Worm (Caenorhabditis elegans) whole organism, L4 larva: ENCODE measurements around the gene T24C2.5.

Experiments used
- F37D6.2 ChIP-seq: sonication (generic microtip); optimal IDR thresholded peaks from 2 replicates; lab custom pipeline; 2016; ENCODE audit warnings: mild to moderate bottlenecking, missing genetic modification characterization, missing compliant biosample characterization
- F49E8.2 ChIP-seq: sonication (generic microtip); optimal IDR thresholded peaks from 2 replicates; lab custom pipeline; 2016; ENCODE audit warnings: missing compliant biosample characterization, mild to moderate bottlenecking, missing genetic modification characterization, borderline replicate concordance
- T26A8.4 ChIP-seq: fragments of 200-800 bp; sonication (Bioruptor generic); IDR thresholded peaks from 2 replicates; pipeline ENCODE4 v1.3.6; 2022; ENCODE audit warnings: missing genetic modification characterization, missing compliant biosample characterization
- Y5F2A.4 ChIP-seq: fragments of 200-800 bp; sonication (Bioruptor generic); optimal IDR thresholded peaks from 2 replicates; lab custom pipeline; 2018; ENCODE audit warnings: mild to moderate bottlenecking, missing genetic modification characterization, missing compliant biosample characterization
- ZK337.2 ChIP-seq: fragments of 200-800 bp; sonication (Bioruptor generic); IDR thresholded peaks from 2 replicates; pipeline ENCODE4 v1.3.6; 2022; ENCODE audit warnings: missing genetic modification reagents, missing genetic modification characterization, missing compliant biosample characterization
- ZK546.5 ChIP-seq, 2 experiments: sonication (generic microtip); optimal IDR thresholded peaks; 2 replicates each; lab custom pipeline; 2017; ENCODE audit warnings: missing biosample characterization in 2 of 2, missing genetic modification characterization in 2 of 2
- aha-1 ChIP-seq: fragments of 150-350 bp; peaks from one replicate; lab custom pipeline; 2014; ENCODE audit warnings: missing biosample characterization, missing genetic modification characterization
- ama-1 ChIP-seq: fragments of 150-350 bp; optimal IDR thresholded peaks from 2 replicates; lab custom pipeline; 2014; ENCODE audit warnings: inconsistent platforms, mixed read lengths
- arid-1 ChIP-seq: fragments of 200-800 bp; sonication (Bioruptor generic); conservative IDR thresholded peaks from 2 replicates; pipeline ENCODE4 v1.3.6; 2022; ENCODE audit warnings: missing genetic modification reagents, missing genetic modification characterization, missing compliant biosample characterization
- ceh-28 ChIP-seq: fragments of 150-350 bp; optimal IDR thresholded peaks from 2 replicates; lab custom pipeline; 2014; ENCODE audit warnings: missing biosample characterization, missing genetic modification reagents, missing genetic modification characterization
- ctbp-1 ChIP-seq: fragments of 200-800 bp; sonication (Bioruptor generic); IDR thresholded peaks from 2 replicates; pipeline ENCODE4 v1.3.6; 2022; ENCODE audit warnings: missing genetic modification reagents, missing genetic modification characterization, missing compliant biosample characterization
- dmd-6 ChIP-seq: fragments of 200-800 bp; sonication (Bioruptor generic); IDR thresholded peaks from 2 replicates; pipeline ENCODE4 v1.3.6; 2022; ENCODE audit warnings: missing genetic modification reagents, missing genetic modification characterization, missing compliant biosample characterization
- dmd-9 ChIP-seq: fragments of 200-800 bp; sonication (Bioruptor generic); IDR thresholded peaks from 2 replicates; pipeline ENCODE4 v1.3.6; 2022; ENCODE audit warnings: missing genetic modification reagents, missing genetic modification characterization, missing compliant biosample characterization
- dpl-1 ChIP-seq: fragments of 150-350 bp; optimal IDR thresholded peaks from 2 replicates; lab custom pipeline; 2014; ENCODE audit warnings: missing biosample characterization, missing genetic modification reagents, missing genetic modification characterization
- dve-1 ChIP-seq: sonication (generic microtip); optimal IDR thresholded peaks from 2 replicates; lab custom pipeline; 2017; ENCODE audit warnings: antibody characterized with exemption, mild to moderate bottlenecking, missing genetic modification characterization, missing compliant biosample characterization; ENCODE audit not compliant: insufficient read depth
- egl-27 ChIP-seq: sonication (generic microtip); optimal IDR thresholded peaks from 3 replicates; lab custom pipeline; 2017; ENCODE audit warnings: missing biosample characterization, missing genetic modification reagents, missing genetic modification characterization
- egl-43 ChIP-seq: fragments of 200-800 bp; sonication (Bioruptor generic); IDR thresholded peaks from 2 replicates; pipeline ENCODE4 v1.3.6; 2022; ENCODE audit warnings: missing genetic modification reagents, missing genetic modification characterization, missing compliant biosample characterization
- gei-8 ChIP-seq: fragments of 200-800 bp; sonication (Bioruptor generic); optimal IDR thresholded peaks from 2 replicates; lab custom pipeline; 2018; ENCODE audit warnings: mild to moderate bottlenecking, missing genetic modification characterization, missing compliant biosample characterization
- hif-1 ChIP-seq, 2 experiments: sonication (generic microtip); optimal IDR thresholded peaks; 2 replicates each; lab custom pipeline; 2016 to 2017; ENCODE audit warnings: missing compliant biosample characterization in 2 of 2, missing genetic modification characterization in 2 of 2, missing genetic modification reagents in 2 of 2, missing genotype in 2 of 2, mild to moderate bottlenecking in 1 of 2
- hlh-11 ChIP-seq: fragments of 200-800 bp; sonication (Bioruptor generic); optimal IDR thresholded peaks from 2 replicates; lab custom pipeline; 2018; ENCODE audit warnings: mild to moderate bottlenecking, missing genetic modification characterization, missing compliant biosample characterization
- hlh-30 ChIP-seq: sonication (generic microtip); optimal IDR thresholded peaks from 2 replicates; lab custom pipeline; 2017; ENCODE audit warnings: antibody characterized with exemption, mild to moderate bottlenecking, missing genetic modification characterization, missing compliant biosample characterization; ENCODE audit not compliant: insufficient read depth
- hmg-1.1 ChIP-seq: fragments of 200-800 bp; sonication (Bioruptor generic); IDR thresholded peaks from 2 replicates; pipeline ENCODE4 v1.3.6; 2022; ENCODE audit warnings: missing genetic modification reagents, missing genetic modification characterization, missing compliant biosample characterization
- lin-13 ChIP-seq: fragments of 150-350 bp; optimal IDR thresholded peaks from 2 replicates; lab custom pipeline; 2014; ENCODE audit warnings: missing biosample characterization, missing genetic modification reagents, missing genetic modification characterization
- lsy-2 ChIP-seq, 2 experiments: fragments of 150-350 bp in 1 of 2; sonication (generic microtip) in 1 of 2; optimal IDR thresholded peaks; 2 replicates each; lab custom pipeline; 2014 to 2017; ENCODE audit warnings: missing biosample characterization in 2 of 2, missing genetic modification characterization in 2 of 2
- madf-9 ChIP-seq: fragments of 200-800 bp; sonication (Bioruptor generic); conservative IDR thresholded peaks from 2 replicates; pipeline ENCODE4 v1.3.6; 2022; ENCODE audit warnings: missing genetic modification reagents, missing genetic modification characterization, missing compliant biosample characterization
- mdl-1 ChIP-seq, 2 experiments: fragments of 150-350 bp in 1 of 2; sonication (generic microtip) in 1 of 2; optimal IDR thresholded peaks; 2 replicates each; lab custom pipeline; 2014 to 2017; ENCODE audit warnings: missing biosample characterization in 2 of 2, missing genetic modification characterization in 2 of 2
- mep-1 ChIP-seq: fragments of 150-350 bp; sonication (generic microtip); optimal IDR thresholded peaks from 3 replicates; lab custom pipeline; 2014; ENCODE audit warnings: missing biosample characterization, missing genetic modification characterization
- mxl-3 ChIP-seq: fragments of 200-800 bp; sonication (Bioruptor generic); optimal IDR thresholded peaks from 2 replicates; lab custom pipeline; 2018; ENCODE audit warnings: mild to moderate bottlenecking, missing genetic modification characterization, missing compliant biosample characterization
- nhr-102 ChIP-seq: sonication (generic microtip); optimal IDR thresholded peaks from 2 replicates; lab custom pipeline; 2016; ENCODE audit warnings: mild to moderate bottlenecking, missing genetic modification characterization, moderate library complexity, missing compliant biosample characterization
- nhr-111 ChIP-seq: fragments of 200-800 bp; sonication (Bioruptor generic); optimal IDR thresholded peaks from 2 replicates; lab custom pipeline; 2018; ENCODE audit warnings: mild to moderate bottlenecking, missing genetic modification characterization, missing compliant biosample characterization
- nhr-237 ChIP-seq: sonication (generic microtip); optimal IDR thresholded peaks from 2 replicates; lab custom pipeline; 2017; ENCODE audit warnings: missing biosample characterization, missing genetic modification characterization
- nhr-28 ChIP-seq: fragments of 150-350 bp; optimal IDR thresholded peaks from 2 replicates; lab custom pipeline; 2014; ENCODE audit warnings: missing biosample characterization, missing genetic modification characterization
- nhr-48 ChIP-seq: sonication (generic microtip); optimal IDR thresholded peaks from 2 replicates; lab custom pipeline; 2016; ENCODE audit warnings: mild to moderate bottlenecking, missing genetic modification characterization, missing compliant biosample characterization
- nhr-77 ChIP-seq: fragments of 150-350 bp; optimal IDR thresholded peaks from 2 replicates; lab custom pipeline; 2014; ENCODE audit warnings: missing biosample characterization, missing genetic modification characterization
- pha-4 ChIP-seq, 2 experiments: fragments of 150-350 bp in 1 of 2; fragments of 200-800 bp in 1 of 2; sonication (Bioruptor generic) in 1 of 2; IDR thresholded peaks in 1 of 2; optimal IDR thresholded peaks in 1 of 2; 2 replicates each; pipeline versions ENCODE4 v1.3.6 to Lab custom; 2014 to 2022; ENCODE audit warnings: missing genetic modification characterization in 2 of 2, missing genetic modification reagents in 2 of 2, missing biosample characterization in 1 of 2, missing compliant biosample characterization in 1 of 2
- pqm-1 ChIP-seq: sonication (generic microtip); optimal IDR thresholded peaks from 2 replicates; lab custom pipeline; 2017; ENCODE audit warnings: missing biosample characterization, missing genetic modification characterization
- rbr-2 ChIP-seq: sonication (generic microtip); optimal IDR thresholded peaks from 2 replicates; lab custom pipeline; 2016; ENCODE audit warnings: missing genotype, missing genetic modification characterization, missing compliant biosample characterization
- sdz-12 ChIP-seq: fragments of 200-800 bp; sonication (Bioruptor generic); optimal IDR thresholded peaks from 2 replicates; lab custom pipeline; 2018; ENCODE audit warnings: mild to moderate bottlenecking, missing genetic modification characterization, missing compliant biosample characterization
- unc-62 ChIP-seq, 3 experiments: fragments of 150-350 bp in 1 of 3; sonication (generic microtip); optimal IDR thresholded peaks in 2 of 3; peaks in 1 of 3; 1 replicate in 1 of 3; 2 replicates in 2 of 3; lab custom pipeline; 2014 to 2017; ENCODE audit warnings: missing biosample characterization in 3 of 3, missing genetic modification characterization in 3 of 3, missing genetic modification reagents in 3 of 3, missing genotype in 1 of 3
- zip-2 ChIP-seq: fragments of 150-350 bp; optimal IDR thresholded peaks from 2 replicates; lab custom pipeline; 2014; ENCODE audit warnings: missing biosample characterization, missing genetic modification characterization
- ztf-7 ChIP-seq: fragments of 150-350 bp; optimal IDR thresholded peaks from 2 replicates; lab custom pipeline; 2014; ENCODE audit warnings: missing biosample characterization, missing genetic modification characterization

T24C2.5 gene

ce11 chrX:14545543-14545942 is 11.3 kb downstream of the T24C2.5 start, which contains the start of gene enri-2:
Gene enri-2 (plus strand): TSS chrX:14545843.
- TF ChIP-seq egl-43 (GFP tag; lab: Robert Waterston, UW) = no peak
- no peak for TF ChIP-seq ama-1 (lab: Kevin White, UChicago)
- no peak for TF ChIP-seq nhr-102 (tag; lab: Kevin White, UChicago)
- no peak for TF ChIP-seq aha-1 (tag; lab: Kevin White, UChicago)
- TF ChIP-seq pha-4 (GFP tag; IDR thresholded peaks at IDR 0.05; lab: Robert Waterston, UW) = no peak
- no peak for TF ChIP-seq pha-4 (tag; optimal IDR thresholded peaks at IDR 0.05; lab: Kevin White, UChicago)
- no peak for TF ChIP-seq nhr-111 (GFP tag; lab: Kevin White, UChicago)
- TF ChIP-seq ctbp-1 (GFP tag; lab: Robert Waterston, UW) = no peak
- no peak for TF ChIP-seq hif-1 (tag; optimal IDR thresholded peaks at IDR 0.05; lab: Kevin White, UChicago)
- TF ChIP-seq F49E8.2 = no peak
- no peak for TF ChIP-seq T26A8.4 (GFP tag; lab: Robert Waterston, UW)

- TF ChIP-seq egl-27 (no peak), aha-1 (tag; lab: Kevin White, UChicago) (peak; percentile 95), nhr-77 (no peak)
These were observed 15.5 kb downstream of the T24C2.5 start, which contains the start of gene ram-5 for ce11 chrX:14549709-14550199. Gene ram-5 (plus strand): TSS chrX:14550149.

DNA sequence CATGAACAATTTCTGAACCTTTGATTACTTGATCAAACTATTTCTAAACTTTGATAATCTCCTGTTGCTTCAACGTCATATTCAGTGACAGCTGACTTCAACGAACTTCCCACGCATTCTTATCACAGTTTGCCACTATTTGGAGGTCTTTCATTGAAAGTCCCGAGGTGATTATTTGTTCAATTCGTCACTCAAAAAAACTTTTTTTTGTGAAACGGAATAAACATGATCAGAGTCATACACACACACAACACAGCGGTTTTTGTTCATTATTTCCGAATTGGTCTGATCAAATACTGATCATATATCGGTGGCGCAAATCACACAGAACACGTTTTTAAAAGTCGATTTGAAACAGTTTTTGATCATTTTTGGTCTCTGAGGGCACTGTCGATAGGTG is 22.2 kb downstream of the T24C2.5 start:
- peak; percentile 33; the same call in 1 of the 2 replicates for TF ChIP-seq dmd-6 (GFP tag; lab: Robert Waterston, UW)
- TF ChIP-seq hlh-30 = peak; percentile 78
- TF ChIP-seq egl-43 (GFP tag; lab: Robert Waterston, UW) = no peak
- TF ChIP-seq aha-1 (tag; lab: Kevin White, UChicago) = peak; percentile 65
- peak; percentile 24 for TF ChIP-seq nhr-28
- TF ChIP-seq, all 104 proteins: peak for 4

DNA sequence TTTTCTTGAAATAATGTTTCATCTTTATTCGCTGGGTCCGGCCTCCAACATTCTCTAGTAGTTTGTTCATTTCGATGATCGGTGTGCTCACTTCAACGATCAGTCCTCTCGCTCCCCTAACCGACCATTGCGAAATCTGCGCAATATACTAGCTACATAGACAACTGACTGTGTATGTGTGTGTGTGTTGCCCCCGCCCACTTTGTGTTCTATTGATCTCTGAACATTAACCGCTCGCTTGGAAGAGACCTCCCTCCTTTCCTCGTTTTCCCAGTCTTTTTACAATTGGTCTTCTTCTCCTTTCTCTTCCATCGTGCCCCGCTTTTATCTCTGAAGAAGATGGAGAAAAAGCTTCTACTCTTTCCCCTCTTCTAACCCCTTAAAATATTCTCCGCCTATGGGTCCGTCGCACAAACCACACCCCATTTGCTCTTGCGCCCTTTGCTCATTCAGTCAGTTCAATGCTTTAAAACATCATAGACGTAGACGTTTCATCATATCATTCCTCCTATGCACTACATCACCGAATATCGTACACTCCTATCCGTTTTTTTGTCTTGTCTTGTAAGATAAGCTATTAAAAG is 23.2 kb downstream of the T24C2.5 start:
- TF ChIP-seq sdz-12 (no peak), dve-1 (tag; lab: Kevin White, UChicago) (peak; percentile 47), T26A8.4 (GFP tag; lab: Robert Waterston, UW) (0 out of 2 replicates have a peak, but pooled peaks have one; percentile 18), mdl-1 (tag; optimal IDR thresholded peaks at IDR 0.05; lab: Kevin White, UChicago) (peak in 1 of 2 experiments; percentile 79), hlh-11 (tag; lab: Kevin White, UChicago) (peak; percentile 76), pha-4 (GFP tag; IDR thresholded peaks at IDR 0.05; lab: Robert Waterston, UW) (no peak), pha-4 (tag; optimal IDR thresholded peaks at IDR 0.05; lab: Kevin White, UChicago) (peak; percentile 48), lin-13 (GFP tag; lab: Kevin White, UChicago) (peak; percentile 7), ZK337.2 (GFP tag; lab: Robert Waterston, UW) (no peak), nhr-102 (tag; lab: Kevin White, UChicago) (no peak), ZK546.5 (tag; optimal IDR thresholded peaks at IDR 0.05; lab: Kevin White, UChicago) (no peak), rbr-2 (peak; percentile 19), pqm-1 (tag; lab: Kevin White, UChicago) (no peak), unc-62 (GFP tag; optimal IDR thresholded peaks at IDR 0.05 in 1 of 2; lab: Kevin White, UChicago) (peak in 1 of 2 experiments; percentile 98), unc-62 (tag; optimal IDR thresholded peaks at IDR 0.05; lab: Kevin White, UChicago) (peak; percentile 16), dmd-9 (GFP tag; lab: Robert Waterston, UW) (no peak), lsy-2 (tag; optimal IDR thresholded peaks at IDR 0.05; lab: Kevin White, UChicago) (peak in 1 of 2 experiments; percentile 18), F49E8.2 (no peak), mxl-3 (peak; percentile 1), hmg-1.1 (GFP tag; lab: Robert Waterston, UW) (peak; percentile 81), zip-2 (tag; lab: Kevin White, UChicago) (no peak), dmd-6 (GFP tag; lab: Robert Waterston, UW) (peak; percentile 39), ztf-7 (tag; lab: Kevin White, UChicago) (peak; percentile 82), hlh-30 (peak; percentile 69), mep-1 (tag; lab: Kevin White, UChicago) (peak; percentile 60), arid-1 (GFP tag; lab: Robert Waterston, UW) (0 out of 2 replicates have a peak, but pooled peaks have one; percentile 21), F37D6.2 (tag; lab: Kevin White, UChicago) (no peak), gei-8 (GFP tag; lab: Kevin White, UChicago) (no peak), dpl-1 (no peak), madf-9 (GFP tag; lab: Robert Waterston, UW) (no peak), nhr-237 (tag; lab: Kevin White, UChicago) (no peak), aha-1 (tag; lab: Kevin White, UChicago) (peak; percentile 96), Y5F2A.4 (no peak), ceh-28 (no peak), nhr-48 (tag; lab: Kevin White, UChicago) (peak; percentile 5)
